Fruit fly (Drosophila melanogaster) Kc167 (cell line): ENCODE results near the gene Tspo.

Experiments
- h ChIP-seq: fragments of >200 bp; optimal IDR thresholded peaks from 3 replicates; lab custom pipeline; 2018; ENCODE audit warnings: missing external identifiers
- insv ChIP-seq: fragments of >200 bp; optimal IDR thresholded peaks from 3 replicates; lab custom pipeline; 2018; ENCODE audit warnings: missing external identifiers
- psq ChIP-seq: fragments of >200 bp; optimal IDR thresholded peaks from 2 replicates; lab custom pipeline; 2017; ENCODE audit warnings: missing external identifiers
- ttk ChIP-seq: sonication (Bioruptor generic); optimal IDR thresholded peaks from 2 replicates; lab custom pipeline; 2017; ENCODE audit warnings: missing external identifiers

dm6 chr2L:604060-604459 is 44.6 kb downstream of the Tspo start:
- TF ChIP-seq psq (no peak), h (no peak), insv (no peak), ttk (lab: Kevin White, UChicago) (no peak)
